Worm (Caenorhabditis elegans): ENCODE results near the gene K11D12.6.

The K11D12.6 gene

ce11 chrV:5035058-5035457 lies at the start of gene K11D12.6:
Gene K11D12.6 (minus strand): TSS chrV:5035158.
- TF ChIP-seq crh-2 (tag; optimal IDR thresholded peaks at IDR 0.05) (no peak), ztf-11 (tag; optimal IDR thresholded peaks at IDR 0.05) (no peak), sma-3 (GFP tag; optimal IDR thresholded peaks at IDR 0.05) (no peak), mbf-1 (tag; optimal IDR thresholded peaks at IDR 0.05) (no peak), mab-5 (tag; optimal IDR thresholded peaks at IDR 0.05) (no peak), zag-1 (tag; optimal IDR thresholded peaks at IDR 0.05) (no peak), nhr-11 (tag; optimal IDR thresholded peaks at IDR 0.05) (no peak), R02D3.7 (tag; optimal IDR thresholded peaks at IDR 0.05) (no peak), nhr-6 (tag; optimal IDR thresholded peaks at IDR 0.05) (no peak), nhr-77 (tag; optimal IDR thresholded peaks at IDR 0.05) (no peak), alr-1 (tag; optimal IDR thresholded peaks at IDR 0.05) (no peak)

ce11 chrV:5080853-5081338 lies 45.9 kb upstream of the K11D12.6 start, which contains the start of gene Y58A7A.3:
Gene Y58A7A.3 (minus strand): TSS chrV:5080903.
- TF ChIP-seq ztf-11 (tag; optimal IDR thresholded peaks at IDR 0.05): no peak
- TF ChIP-seq nhr-77 (tag; optimal IDR thresholded peaks at IDR 0.05): no peak
- no peak for TF ChIP-seq elt-1 (tag; optimal IDR thresholded peaks at IDR 0.05)
- TF ChIP-seq lin-11 (tag; optimal IDR thresholded peaks at IDR 0.05): no peak
- no peak for TF ChIP-seq ZK546.5 (tag; optimal IDR thresholded peaks at IDR 0.05)
- TF ChIP-seq Y55F3AM.14 (GFP tag; optimal IDR thresholded peaks at IDR 0.05): no peak
- no peak for TF ChIP-seq dmd-4 (tag; optimal IDR thresholded peaks at IDR 0.05)
- TF ChIP-seq mdl-1 (tag; optimal IDR thresholded peaks at IDR 0.05): no peak
- TF ChIP-seq snpc-4 (tag; optimal IDR thresholded peaks at IDR 0.05): no peak
- TF ChIP-seq nhr-21 (tag; optimal IDR thresholded peaks at IDR 0.05): no peak
- no peak for TF ChIP-seq alr-1 (tag; optimal IDR thresholded peaks at IDR 0.05)
- TF ChIP-seq peb-1 (tag; optimal IDR thresholded peaks at IDR 0.05): no peak
- no peak for TF ChIP-seq lin-39 (tag; optimal IDR thresholded peaks at IDR 0.05)
- no peak for TF ChIP-seq skn-1 (tag; optimal IDR thresholded peaks at IDR 0.05)
- TF ChIP-seq ama-1 (optimal IDR thresholded peaks at IDR 0.05): no peak
- no peak for TF ChIP-seq mbf-1 (tag; optimal IDR thresholded peaks at IDR 0.05)
- no peak for TF ChIP-seq nhr-11 (tag; optimal IDR thresholded peaks at IDR 0.05)
- TF ChIP-seq crh-2 (tag; optimal IDR thresholded peaks at IDR 0.05): peak; percentile 38
- TF ChIP-seq sma-3 (GFP tag; optimal IDR thresholded peaks at IDR 0.05): peak; percentile 43
- peak; percentile 87 for TF ChIP-seq fos-1 (tag; optimal IDR thresholded peaks at IDR 0.05)
- TF ChIP-seq ceh-16 (tag; optimal IDR thresholded peaks at IDR 0.05): no peak
- peak; percentile 33 for TF ChIP-seq sma-9 (GFP tag; optimal IDR thresholded peaks at IDR 0.05)
- TF ChIP-seq sma-9 (tag; optimal IDR thresholded peaks at IDR 0.05): no peak
- peak; percentile 57 for TF ChIP-seq nhr-25 (tag; optimal IDR thresholded peaks at IDR 0.05)
- TF ChIP-seq sem-4 (tag; optimal IDR thresholded peaks at IDR 0.05): no peak
- TF ChIP-seq R02D3.7 (tag; optimal IDR thresholded peaks at IDR 0.05): no peak
- TF ChIP-seq blmp-1 (tag; optimal IDR thresholded peaks at IDR 0.05; ENCODE audit: insufficient read depth): no peak
- no peak for TF ChIP-seq nhr-237 (tag; optimal IDR thresholded peaks at IDR 0.05)
- peak; percentile 50 for TF ChIP-seq unc-55 (GFP tag; optimal IDR thresholded peaks at IDR 0.05)
- no peak for TF ChIP-seq lin-13 (GFP tag; optimal IDR thresholded peaks at IDR 0.05)
- TF ChIP-seq ztf-4 (tag; optimal IDR thresholded peaks at IDR 0.05): no peak
- no peak for TF ChIP-seq nhr-12 (tag; optimal IDR thresholded peaks at IDR 0.05)
- peak in 1 of 2 experiments; percentile 31 for TF ChIP-seq lsy-2 (tag; optimal IDR thresholded peaks at IDR 0.05)
- no peak for TF ChIP-seq zag-1 (tag; optimal IDR thresholded peaks at IDR 0.05)
- TF ChIP-seq F13H6.1 (tag; optimal IDR thresholded peaks at IDR 0.05): peak; percentile 17
- TF ChIP-seq egl-27 (tag; optimal IDR thresholded peaks at IDR 0.05): no peak
- no peak for TF ChIP-seq nhr-10 (tag; optimal IDR thresholded peaks at IDR 0.05)
- TF ChIP-seq aly-2 (tag; optimal IDR thresholded peaks at IDR 0.05): no peak
- no peak for TF ChIP-seq elt-3 (tag; optimal IDR thresholded peaks at IDR 0.05)
- no peak for TF ChIP-seq nhr-23 (tag; optimal IDR thresholded peaks at IDR 0.05)
- TF ChIP-seq ceh-82 (tag; optimal IDR thresholded peaks at IDR 0.05): no peak
- TF ChIP-seq C34F6.9 (tag; optimal IDR thresholded peaks at IDR 0.05): peak; percentile 62
- peak; percentile 100 for TF ChIP-seq nhr-129 (tag; optimal IDR thresholded peaks at IDR 0.05)
- TF ChIP-seq unc-62 (GFP tag; optimal IDR thresholded peaks at IDR 0.05): no peak
- TF ChIP-seq unc-39 (tag; optimal IDR thresholded peaks at IDR 0.05): no peak
- TF ChIP-seq nhr-6 (tag; optimal IDR thresholded peaks at IDR 0.05): no peak
- no peak for TF ChIP-seq ztf-1 (GFP tag; conservative IDR thresholded peaks at IDR 0.05)
- TF ChIP-seq mab-5 (tag; optimal IDR thresholded peaks at IDR 0.05): no peak
- peak; percentile 9 for TF ChIP-seq gmeb-1 (tag; optimal IDR thresholded peaks at IDR 0.05)

Measured in whole organism, L2 larva.